Fruit fly (Drosophila melanogaster): ENCODE measurements around the gene CG3604.

DNA sequence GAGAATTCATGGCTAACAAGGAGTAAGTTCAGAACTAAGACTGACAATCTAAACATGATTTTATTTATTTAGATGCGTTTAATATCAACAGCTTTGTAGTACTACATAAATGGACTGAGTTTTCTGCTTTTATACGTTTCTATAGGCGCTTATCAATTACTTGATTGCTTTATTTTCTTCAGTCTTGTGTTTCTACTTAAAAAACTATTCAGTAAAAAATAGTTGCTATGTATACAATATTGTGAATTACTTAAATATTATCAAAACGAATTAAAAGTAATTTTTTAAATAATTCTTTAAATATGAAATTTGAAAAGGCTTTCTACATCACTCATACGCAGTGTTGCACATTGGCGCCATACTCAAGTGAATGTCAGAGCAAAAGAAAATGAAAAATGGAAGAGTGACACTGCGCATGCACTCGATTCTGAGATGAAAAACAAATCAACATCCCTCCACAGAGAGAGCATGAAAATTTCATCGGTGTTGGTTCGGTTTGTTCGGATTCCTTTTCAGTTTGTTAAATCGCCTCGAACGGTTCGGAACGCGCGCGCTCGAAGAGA lies 20.1 kb upstream of the CG3604 start, which contains the start of the genes lectin-24A and Shaw:
- no peak for TF ChIP-seq Snoo (tag; optimal IDR thresholded peaks at IDR 0.05)
- TF ChIP-seq CG17806 (tag; optimal IDR thresholded peaks at IDR 0.05): no peak

Measured in whole organism, pupa.